Worm (Caenorhabditis elegans): ENCODE measurements around the gene F10D7.10.

DNA sequence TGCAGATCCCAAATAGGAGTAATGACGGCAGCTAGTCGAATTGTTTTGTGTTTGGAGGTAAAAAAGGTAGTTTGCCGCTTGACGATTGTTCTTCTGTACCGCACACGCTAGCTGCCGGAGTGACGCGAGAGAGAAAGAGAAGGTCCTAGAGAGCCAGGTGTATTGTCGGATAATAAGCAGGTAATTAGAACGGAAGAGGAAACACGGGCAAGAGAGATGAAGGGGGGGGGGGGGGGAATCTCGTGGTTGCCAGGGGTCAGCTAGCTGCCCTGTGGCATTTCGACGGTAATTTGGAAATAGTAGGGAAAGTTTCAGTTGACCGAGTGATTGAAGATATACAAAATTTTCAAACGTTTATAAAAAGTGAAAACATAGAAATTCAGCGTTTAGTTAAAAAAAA is 34.3 kb upstream of the F10D7.10 start, which contains the start of gene crb-1:
- no peak for TF ChIP-seq fos-1 (tag; optimal IDR thresholded peaks at IDR 0.05)
- TF ChIP-seq Y55F3AM.14 (GFP tag; optimal IDR thresholded peaks at IDR 0.05), result no peak
- no peak for TF ChIP-seq ztf-11 (tag; optimal IDR thresholded peaks at IDR 0.05)
- no peak for TF ChIP-seq nhr-12 (tag; optimal IDR thresholded peaks at IDR 0.05)
- no peak for TF ChIP-seq unc-62 (GFP tag; optimal IDR thresholded peaks at IDR 0.05)
- no peak for TF ChIP-seq lin-39 (tag; optimal IDR thresholded peaks at IDR 0.05)
- no peak for TF ChIP-seq gmeb-1 (tag; optimal IDR thresholded peaks at IDR 0.05)
- TF ChIP-seq nhr-129 (tag; optimal IDR thresholded peaks at IDR 0.05), result no peak
- no peak for TF ChIP-seq mdl-1 (tag; optimal IDR thresholded peaks at IDR 0.05)
- TF ChIP-seq lsy-2 (tag; optimal IDR thresholded peaks at IDR 0.05), result no peak
- no peak for TF ChIP-seq alr-1 (tag; optimal IDR thresholded peaks at IDR 0.05)
- TF ChIP-seq nhr-237 (tag; optimal IDR thresholded peaks at IDR 0.05), result no peak
- no peak for TF ChIP-seq sem-4 (tag; optimal IDR thresholded peaks at IDR 0.05)
- TF ChIP-seq lin-13 (GFP tag; optimal IDR thresholded peaks at IDR 0.05), result no peak
